Fruit fly (Drosophila melanogaster): ENCODE data around the gene Coprox.
A peak's percentile ranks its signal among the peaks of the same experiment; 100 is the strongest.

Gene Coprox

DNA sequence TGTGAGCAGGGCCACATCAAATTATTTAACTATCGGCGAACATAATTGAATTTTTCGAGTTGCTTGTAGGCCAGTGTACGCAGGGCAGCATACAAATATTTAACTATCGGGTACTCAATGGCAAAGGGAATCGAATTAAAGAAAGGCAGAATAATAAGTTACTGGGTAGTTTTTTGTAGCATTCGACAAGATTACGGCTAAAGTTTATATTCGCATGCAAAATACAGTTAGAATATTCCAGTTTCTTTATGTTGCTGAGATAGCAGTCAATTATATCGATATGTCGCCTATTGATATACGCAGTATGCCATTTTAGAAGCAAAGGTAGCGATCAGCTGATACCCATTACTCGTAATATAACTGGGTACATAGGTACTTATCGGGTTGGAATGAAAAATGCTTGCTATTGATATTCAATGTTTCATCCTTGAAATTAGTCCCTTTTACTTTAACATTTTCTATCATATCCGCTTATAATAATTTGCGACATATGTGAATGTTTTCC lies 3.8 kb downstream of the Coprox start (continued):
- peak; percentile 88 for TF ChIP-seq zen2 (GFP tag; IDR thresholded peaks at IDR 0.05; ENCODE audit: partially characterized antibody)
- peak; percentile 51 for TF ChIP-seq CG17328 (GFP tag; IDR thresholded peaks at IDR 0.05)
- peak; percentile 15 for TF ChIP-seq gsb-n (tag; optimal IDR thresholded peaks at IDR 0.05)
- TF ChIP-seq Antp (GFP tag; optimal IDR thresholded peaks at IDR 0.05): peak; percentile 56
- TF ChIP-seq CG43689 (GFP tag; IDR thresholded peaks at IDR 0.05): no peak
- no peak for TF ChIP-seq odd (GFP tag; optimal IDR thresholded peaks at IDR 0.05)
- peak; percentile 16; the same call in 1 of the 2 replicates for TF ChIP-seq CG32772 (GFP tag; IDR thresholded peaks at IDR 0.05)
- peak; percentile 33; the same call in 1 of the 2 replicates for TF ChIP-seq ttk (GFP tag; IDR thresholded peaks at IDR 0.05)
- TF ChIP-seq CG6791 (GFP tag; IDR thresholded peaks at IDR 0.05; ENCODE audit: partially characterized antibody): peak; percentile 66
- TF ChIP-seq yki (optimal IDR thresholded peaks at IDR 0.05): no peak
- no peak for TF ChIP-seq Dip2 (GFP tag; IDR thresholded peaks at IDR 0.05)
- TF ChIP-seq CG34224 (GFP tag; IDR thresholded peaks at IDR 0.05; ENCODE audit: partially characterized antibody): peak; percentile 64
- TF ChIP-seq Rx (GFP tag; IDR thresholded peaks at IDR 0.05): no peak
- TF ChIP-seq CG8478 (optimal IDR thresholded peaks at IDR 0.05): no peak
- TF ChIP-seq CG2678 (tag; optimal IDR thresholded peaks at IDR 0.05): no peak
- peak; percentile 45 for TF ChIP-seq tap (tag; optimal IDR thresholded peaks at IDR 0.05)
- TF ChIP-seq jigr1 (GFP tag; IDR thresholded peaks at IDR 0.05): no peak
- TF ChIP-seq rib (GFP tag; IDR thresholded peaks at IDR 0.05): no peak; the same call in 1 of the 2 replicates
- TF ChIP-seq sim (GFP tag; IDR thresholded peaks at IDR 0.05): no peak
- TF ChIP-seq toy (GFP tag; IDR thresholded peaks at IDR 0.05): no peak
- TF ChIP-seq CG10147 (GFP tag; optimal IDR thresholded peaks at IDR 0.05): no peak
- no peak for TF ChIP-seq psq (GFP tag; optimal IDR thresholded peaks at IDR 0.05)
- TF ChIP-seq fd96Cb (tag; optimal IDR thresholded peaks at IDR 0.05): peak; percentile 5
- no peak for TF ChIP-seq CG15479 (GFP tag; optimal IDR thresholded peaks at IDR 0.05)
- TF ChIP-seq CG16813 (GFP tag; IDR thresholded peaks at IDR 0.05; ENCODE audit: partially characterized antibody): peak; percentile 5
- peak; percentile 20; the same call in 1 of the 2 replicates for TF ChIP-seq CG32532 (GFP tag; IDR thresholded peaks at IDR 0.05)
- TF ChIP-seq Dp (GFP tag; optimal IDR thresholded peaks at IDR 0.05): no peak
- no peak for TF ChIP-seq btn (GFP tag; optimal IDR thresholded peaks at IDR 0.05)
- TF ChIP-seq z (GFP tag; IDR thresholded peaks at IDR 0.05): 0 out of 3 replicates have a peak, but pooled peaks have one; percentile 6
- peak; percentile 59 for TF ChIP-seq Mes4 (GFP tag; optimal IDR thresholded peaks at IDR 0.05)
- no peak for TF ChIP-seq Dek (tag; optimal IDR thresholded peaks at IDR 0.05)
- no peak; the same call in 1 of the 2 replicates for TF ChIP-seq CG9215 (GFP tag; IDR thresholded peaks at IDR 0.05)
- no peak for TF ChIP-seq org-1 (GFP tag; optimal IDR thresholded peaks at IDR 0.05)
- TF ChIP-seq CG11504 (tag; optimal IDR thresholded peaks at IDR 0.05): peak; percentile 51
- peak; percentile 36 for TF ChIP-seq CG10654 (GFP tag; optimal IDR thresholded peaks at IDR 0.05)
- no peak for TF ChIP-seq Dad (GFP tag; optimal IDR thresholded peaks at IDR 0.05)
- peak; percentile 57 for TF ChIP-seq bab2 (GFP tag; optimal IDR thresholded peaks at IDR 0.05)
- peak; percentile 4 for TF ChIP-seq lbe (GFP tag; optimal IDR thresholded peaks at IDR 0.05)
- peak; percentile 54 for TF ChIP-seq slbo (GFP tag; IDR thresholded peaks at IDR 0.05)
- TF ChIP-seq slou (GFP tag; optimal IDR thresholded peaks at IDR 0.05): no peak
- TF ChIP-seq CG8089 (GFP tag; optimal IDR thresholded peaks at IDR 0.05): no peak
- peak; percentile 75 for TF ChIP-seq Bgb (GFP tag; IDR thresholded peaks at IDR 0.05; ENCODE audit: partially characterized antibody)
- TF ChIP-seq Oaz (GFP tag; IDR thresholded peaks at IDR 0.05): no peak
- peak; percentile 60 for TF ChIP-seq CG9437 (GFP tag; optimal IDR thresholded peaks at IDR 0.05)
- peak; percentile 74; the same call in 1 of the 3 replicates for TF ChIP-seq CG17361 (GFP tag; IDR thresholded peaks at IDR 0.05)
- no peak for TF ChIP-seq HLHmδ (GFP tag; optimal IDR thresholded peaks at IDR 0.05)
- TF ChIP-seq Gsc (GFP tag; IDR thresholded peaks at IDR 0.05): no peak
- TF ChIP-seq CG17912 (GFP tag; optimal IDR thresholded peaks at IDR 0.05): peak; percentile 60
- peak; percentile 12 for TF ChIP-seq kay (GFP tag; optimal IDR thresholded peaks at IDR 0.05)
- no peak for TF ChIP-seq TFAM (GFP tag; optimal IDR thresholded peaks at IDR 0.05)
- TF ChIP-seq CrebB (tag; optimal IDR thresholded peaks at IDR 0.05): peak; percentile 31
- peak; percentile 3 for TF ChIP-seq Mad (GFP tag; optimal IDR thresholded peaks at IDR 0.05)
